Worm (Caenorhabditis elegans) whole organism, L4 larva: ENCODE measurements around the gene F20D12.7.
A peak's percentile ranks its signal among the peaks of the same experiment; 100 is the strongest.

Experiments used
- F26F4.8 ChIP-seq: fragments of 200-800 bp; sonication (Bioruptor generic); conservative IDR thresholded peaks from 2 replicates; pipeline ENCODE4 v1.3.6; 2022; ENCODE audit warnings: missing genetic modification characterization, missing compliant biosample characterization
- F49E8.2 ChIP-seq: sonication (generic microtip); optimal IDR thresholded peaks from 2 replicates; lab custom pipeline; 2016; ENCODE audit warnings: missing compliant biosample characterization, mild to moderate bottlenecking, missing genetic modification characterization, borderline replicate concordance
- T20F7.1 ChIP-seq: fragments of 200-800 bp; sonication (Bioruptor generic); optimal IDR thresholded peaks from 2 replicates; lab custom pipeline; 2018; ENCODE audit warnings: mild to moderate bottlenecking, missing genetic modification characterization, missing compliant biosample characterization
- Y48G9A.11 ChIP-seq: fragments of 200-800 bp; sonication (Bioruptor generic); IDR thresholded peaks from 2 replicates; pipeline ENCODE4 v1.3.6; 2022; ENCODE audit warnings: missing genetic modification reagents, missing genetic modification characterization, missing compliant biosample characterization
- Y75B8A.6 ChIP-seq: fragments of 200-800 bp; sonication (Bioruptor generic); IDR thresholded peaks from 2 replicates; pipeline ENCODE4 v1.3.6; 2022; ENCODE audit warnings: missing genetic modification reagents, missing genetic modification characterization, missing compliant biosample characterization
- aha-1 ChIP-seq: fragments of 150-350 bp; peaks from one replicate; lab custom pipeline; 2014; ENCODE audit warnings: missing biosample characterization, missing genetic modification characterization
- ceh-20 ChIP-seq: fragments of 200-800 bp; sonication (Bioruptor generic); IDR thresholded peaks from 2 replicates; pipeline ENCODE4 v1.3.6; 2022; ENCODE audit warnings: missing genetic modification reagents, missing genetic modification characterization, missing compliant biosample characterization
- daf-16 ChIP-seq, 3 experiments: sonication (generic microtip); optimal IDR thresholded peaks; 2 replicates each; lab custom pipeline; 2016 to 2017; ENCODE audit warnings: missing genetic modification characterization in 3 of 3, missing genetic modification reagents in 3 of 3, mild to moderate bottlenecking in 2 of 3, missing compliant biosample characterization in 2 of 3, missing biosample characterization in 1 of 3, moderate library complexity in 1 of 3
- daf-19 ChIP-seq: fragments of 200-800 bp; sonication (Bioruptor generic); conservative IDR thresholded peaks from 2 replicates; pipeline ENCODE4 v1.3.6; 2022; ENCODE audit warnings: missing genetic modification characterization, missing compliant biosample characterization
- daf-8 ChIP-seq: fragments of 200-800 bp; sonication (Bioruptor generic); IDR thresholded peaks from 2 replicates; pipeline ENCODE4 v1.3.6; 2022; ENCODE audit warnings: missing genetic modification characterization, missing compliant biosample characterization
- dmd-9 ChIP-seq: fragments of 200-800 bp; sonication (Bioruptor generic); IDR thresholded peaks from 2 replicates; pipeline ENCODE4 v1.3.6; 2022; ENCODE audit warnings: missing genetic modification reagents, missing genetic modification characterization, missing compliant biosample characterization
- dpl-1 ChIP-seq: fragments of 150-350 bp; optimal IDR thresholded peaks from 2 replicates; lab custom pipeline; 2014; ENCODE audit warnings: missing biosample characterization, missing genetic modification reagents, missing genetic modification characterization
- duxl-1 ChIP-seq: sonication (generic microtip); optimal IDR thresholded peaks from 2 replicates; lab custom pipeline; 2016; ENCODE audit warnings: mild to moderate bottlenecking, missing genetic modification characterization, moderate library complexity, missing compliant biosample characterization; ENCODE audit not compliant: poor library complexity
- dve-1 ChIP-seq: sonication (generic microtip); optimal IDR thresholded peaks from 2 replicates; lab custom pipeline; 2017; ENCODE audit warnings: antibody characterized with exemption, mild to moderate bottlenecking, missing genetic modification characterization, missing compliant biosample characterization; ENCODE audit not compliant: insufficient read depth
- hlh-11 ChIP-seq: fragments of 200-800 bp; sonication (Bioruptor generic); optimal IDR thresholded peaks from 2 replicates; lab custom pipeline; 2018; ENCODE audit warnings: mild to moderate bottlenecking, missing genetic modification characterization, missing compliant biosample characterization
- hlh-30 ChIP-seq: sonication (generic microtip); optimal IDR thresholded peaks from 2 replicates; lab custom pipeline; 2017; ENCODE audit warnings: antibody characterized with exemption, mild to moderate bottlenecking, missing genetic modification characterization, missing compliant biosample characterization; ENCODE audit not compliant: insufficient read depth
- hmg-1.1 ChIP-seq: fragments of 200-800 bp; sonication (Bioruptor generic); IDR thresholded peaks from 2 replicates; pipeline ENCODE4 v1.3.6; 2022; ENCODE audit warnings: missing genetic modification reagents, missing genetic modification characterization, missing compliant biosample characterization
- lim-7 ChIP-seq: fragments of 200-800 bp; sonication (Bioruptor generic); IDR thresholded peaks from 2 replicates; pipeline ENCODE4 v1.3.6; 2022; ENCODE audit warnings: missing genetic modification characterization, missing compliant biosample characterization
- lin-1 ChIP-seq: fragments of 200-800 bp; sonication (Bioruptor generic); IDR thresholded peaks from 2 replicates; pipeline ENCODE4 v1.3.6; 2022; ENCODE audit warnings: missing genetic modification reagents, missing genetic modification characterization, missing compliant biosample characterization
- lin-13 ChIP-seq: fragments of 150-350 bp; optimal IDR thresholded peaks from 2 replicates; lab custom pipeline; 2014; ENCODE audit warnings: missing biosample characterization, missing genetic modification reagents, missing genetic modification characterization
- lin-15B ChIP-seq: fragments of 150-350 bp; sonication (generic microtip); optimal IDR thresholded peaks from 3 replicates; lab custom pipeline; 2014; ENCODE audit warnings: missing biosample characterization, missing genetic modification characterization
- lin-29 ChIP-seq: fragments of 200-800 bp; sonication (Bioruptor generic); IDR thresholded peaks from 2 replicates; pipeline ENCODE4 v1.3.6; 2022; ENCODE audit warnings: missing genetic modification reagents, missing genetic modification characterization, missing compliant biosample characterization
- lin-38 ChIP-seq: fragments of 200-800 bp; sonication (Bioruptor generic); IDR thresholded peaks from 2 replicates; pipeline ENCODE4 v1.3.6; 2022; ENCODE audit warnings: missing genetic modification reagents, missing genetic modification characterization, missing compliant biosample characterization
- lir-3 ChIP-seq: sonication (generic microtip); optimal IDR thresholded peaks from 2 replicates; lab custom pipeline; 2016; ENCODE audit warnings: mild to moderate bottlenecking, missing genetic modification characterization, missing compliant biosample characterization
- lsy-2 ChIP-seq, 2 experiments: fragments of 150-350 bp in 1 of 2; sonication (generic microtip) in 1 of 2; optimal IDR thresholded peaks; 2 replicates each; lab custom pipeline; 2014 to 2017; ENCODE audit warnings: missing biosample characterization in 2 of 2, missing genetic modification characterization in 2 of 2
- madf-5 ChIP-seq, 2 experiments: fragments of 200-800 bp; sonication (Bioruptor generic); IDR thresholded peaks; 2 replicates each; pipeline ENCODE4 v1.3.6; 2022; ENCODE audit warnings: missing compliant biosample characterization in 2 of 2, missing genetic modification characterization in 2 of 2
- mdl-1 ChIP-seq, 2 experiments: fragments of 150-350 bp in 1 of 2; sonication (generic microtip) in 1 of 2; optimal IDR thresholded peaks; 2 replicates each; lab custom pipeline; 2014 to 2017; ENCODE audit warnings: missing biosample characterization in 2 of 2, missing genetic modification characterization in 2 of 2
- mep-1 ChIP-seq: fragments of 150-350 bp; sonication (generic microtip); optimal IDR thresholded peaks from 3 replicates; lab custom pipeline; 2014; ENCODE audit warnings: missing biosample characterization, missing genetic modification characterization
- mes-2 ChIP-seq: sonication (generic microtip); optimal IDR thresholded peaks from 2 replicates; lab custom pipeline; 2016; ENCODE audit warnings: missing genotype, mild to moderate bottlenecking, missing genetic modification characterization, missing compliant biosample characterization; ENCODE audit not compliant: poor library complexity, severe bottlenecking
- mxl-2 ChIP-seq: fragments of 200-800 bp; sonication (Bioruptor generic); conservative IDR thresholded peaks from 2 replicates; pipeline ENCODE4 v1.3.6; 2022; ENCODE audit warnings: missing genetic modification reagents, missing genetic modification characterization, missing compliant biosample characterization
- nhr-102 ChIP-seq: sonication (generic microtip); optimal IDR thresholded peaks from 2 replicates; lab custom pipeline; 2016; ENCODE audit warnings: mild to moderate bottlenecking, missing genetic modification characterization, moderate library complexity, missing compliant biosample characterization
- nhr-111 ChIP-seq: fragments of 200-800 bp; sonication (Bioruptor generic); optimal IDR thresholded peaks from 2 replicates; lab custom pipeline; 2018; ENCODE audit warnings: mild to moderate bottlenecking, missing genetic modification characterization, missing compliant biosample characterization
- nhr-28 ChIP-seq: fragments of 150-350 bp; optimal IDR thresholded peaks from 2 replicates; lab custom pipeline; 2014; ENCODE audit warnings: missing biosample characterization, missing genetic modification characterization
- nhr-42 ChIP-seq: fragments of 200-800 bp; sonication (Bioruptor generic); IDR thresholded peaks from 2 replicates; pipeline ENCODE4 v1.3.6; 2022; ENCODE audit warnings: missing genetic modification characterization, missing compliant biosample characterization
- nhr-77 ChIP-seq: fragments of 150-350 bp; optimal IDR thresholded peaks from 2 replicates; lab custom pipeline; 2014; ENCODE audit warnings: missing biosample characterization, missing genetic modification characterization
- rbr-2 ChIP-seq: sonication (generic microtip); optimal IDR thresholded peaks from 2 replicates; lab custom pipeline; 2016; ENCODE audit warnings: missing genotype, missing genetic modification characterization, missing compliant biosample characterization
- set-16 ChIP-seq: fragments of 200-800 bp; sonication (Bioruptor generic); IDR thresholded peaks from 2 replicates; pipeline ENCODE4 v1.3.6; 2022; ENCODE audit warnings: missing genetic modification reagents, missing genetic modification characterization, missing compliant biosample characterization
- skn-1 ChIP-seq: fragments of 150-350 bp; optimal IDR thresholded peaks from 2 replicates; lab custom pipeline; 2014; ENCODE audit warnings: missing biosample characterization, missing genetic modification characterization
- spr-3 ChIP-seq: fragments of 200-800 bp; sonication (Bioruptor generic); optimal IDR thresholded peaks from 2 replicates; lab custom pipeline; 2018; ENCODE audit warnings: mild to moderate bottlenecking, missing genetic modification characterization, missing compliant biosample characterization
- tra-1 ChIP-seq: fragments of 200-800 bp; sonication (Bioruptor generic); IDR thresholded peaks from 2 replicates; pipeline ENCODE4 v1.3.6; 2022; ENCODE audit warnings: missing genetic modification reagents, missing genetic modification characterization, missing compliant biosample characterization
- unc-130 ChIP-seq: sonication (generic microtip); optimal IDR thresholded peaks from 2 replicates; lab custom pipeline; 2016; ENCODE audit warnings: missing genetic modification reagents, missing genetic modification characterization, missing compliant biosample characterization
- unc-39 ChIP-seq: sonication (generic microtip); optimal IDR thresholded peaks from 2 replicates; lab custom pipeline; 2017; ENCODE audit warnings: missing biosample characterization, missing genetic modification characterization
- unc-62 ChIP-seq, 3 experiments: fragments of 150-350 bp in 1 of 3; sonication (generic microtip); optimal IDR thresholded peaks in 2 of 3; peaks in 1 of 3; 1 replicate in 1 of 3; 2 replicates in 2 of 3; lab custom pipeline; 2014 to 2017; ENCODE audit warnings: missing biosample characterization in 3 of 3, missing genetic modification characterization in 3 of 3, missing genetic modification reagents in 3 of 3, missing genotype in 1 of 3
- vab-7 ChIP-seq: fragments of 200-800 bp; sonication (Bioruptor generic); IDR thresholded peaks from 2 replicates; pipeline ENCODE4 v1.3.6; 2022; ENCODE audit warnings: missing genetic modification reagents, missing genetic modification characterization, missing compliant biosample characterization
- zag-1 ChIP-seq: fragments of 150-350 bp; optimal IDR thresholded peaks from 2 replicates; lab custom pipeline; 2014; ENCODE audit warnings: missing biosample characterization, missing genetic modification characterization
- zfp-2 ChIP-seq: sonication (generic microtip); optimal IDR thresholded peaks from 2 replicates; lab custom pipeline; 2016; ENCODE audit warnings: mild to moderate bottlenecking, missing genetic modification characterization, missing compliant biosample characterization
- ztf-7 ChIP-seq: fragments of 150-350 bp; optimal IDR thresholded peaks from 2 replicates; lab custom pipeline; 2014; ENCODE audit warnings: missing biosample characterization, missing genetic modification characterization

Gene F20D12.7

DNA sequence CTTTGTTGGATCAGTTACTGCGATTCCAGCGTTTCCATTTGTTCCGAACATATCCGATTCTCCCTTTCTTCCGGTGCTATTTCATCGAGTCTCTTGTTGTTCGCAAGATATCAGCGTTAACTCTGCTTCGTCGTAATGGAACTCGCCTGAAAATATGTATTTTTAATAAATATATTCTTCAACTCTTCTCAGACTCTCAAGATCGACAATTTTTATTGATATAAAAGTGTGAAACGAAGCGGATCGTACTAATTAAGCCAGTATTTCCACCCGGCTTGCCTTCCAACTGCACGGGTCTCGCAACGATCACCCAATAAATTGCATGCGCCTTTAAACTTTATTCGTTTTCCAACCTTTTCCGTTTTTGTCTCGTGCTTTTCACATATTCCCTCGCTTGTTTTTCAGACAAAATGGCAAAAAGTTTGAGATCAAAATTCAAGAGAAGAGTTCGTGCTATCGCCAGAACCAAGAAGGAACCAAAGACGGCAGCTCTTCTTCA lies 14.7 kb downstream of the F20D12.7 start, which contains the start of the genes xpo-3 and C49H3.3:
Gene xpo-3, minus strand, starts transcription at position 51 of the 499 bp plus-strand sequence.
Gene C49H3.3, plus strand, starts transcription at position 369 of the 499 bp plus-strand sequence.
- TF ChIP-seq dmd-9 (GFP tag; lab: Robert Waterston, UW) (no peak), unc-39 (tag; lab: Kevin White, UChicago) (no peak), F49E8.2 (tag; lab: Kevin White, UChicago) (no peak), Y48G9A.11 (GFP tag; lab: Robert Waterston, UW) (no peak), lin-38 (GFP tag; lab: Robert Waterston, UW) (0 out of 2 replicates have a peak, but pooled peaks have one; percentile 22), aha-1 (tag; lab: Kevin White, UChicago) (peak; percentile 51), nhr-111 (GFP tag; lab: Kevin White, UChicago) (no peak), lir-3 (no peak), ztf-7 (tag; lab: Kevin White, UChicago) (no peak), nhr-102 (tag; lab: Kevin White, UChicago) (no peak), skn-1 (tag; lab: Kevin White, UChicago) (no peak), tra-1 (GFP tag; lab: Robert Waterston, UW) (no peak), Y75B8A.6 (GFP tag; lab: Robert Waterston, UW) (no peak), daf-19 (GFP tag; lab: Robert Waterston, UW) (no peak), lin-29 (GFP tag; lab: Robert Waterston, UW) (no peak), mxl-2 (GFP tag; lab: Robert Waterston, UW) (no peak), rbr-2 (tag; lab: Kevin White, UChicago) (peak; percentile 15), unc-130 (GFP tag; lab: Kevin White, UChicago) (no peak), hmg-1.1 (GFP tag; lab: Robert Waterston, UW) (no peak), zag-1 (no peak), unc-62 (GFP tag; optimal IDR thresholded peaks at IDR 0.05 in 1 of 2; lab: Kevin White, UChicago) (no peak), unc-62 (tag; optimal IDR thresholded peaks at IDR 0.05; lab: Kevin White, UChicago) (no peak), mes-2 (tag; lab: Kevin White, UChicago) (peak; percentile 65), F26F4.8 (no peak), madf-5 (GFP tag; IDR thresholded peaks at IDR 0.05; lab: Robert Waterston, UW) (no peak), hlh-11 (tag; lab: Kevin White, UChicago) (peak; percentile 27), lin-15B (tag; lab: Kevin White, UChicago) (no peak), daf-8 (GFP tag; lab: Robert Waterston, UW) (no peak), nhr-42 (GFP tag; lab: Robert Waterston, UW) (no peak), daf-16 (GFP tag; optimal IDR thresholded peaks at IDR 0.05; lab: Kevin White, UChicago) (no peak), daf-16 (tag; optimal IDR thresholded peaks at IDR 0.05; lab: Kevin White, UChicago) (peak; percentile 42), lsy-2 (tag; optimal IDR thresholded peaks at IDR 0.05; lab: Kevin White, UChicago) (peak in 1 of 2 experiments; percentile 82), ceh-20 (no peak), hlh-30 (tag; lab: Kevin White, UChicago) (peak; percentile 80), nhr-77 (tag; lab: Kevin White, UChicago) (peak; percentile 24), duxl-1 (tag; lab: Kevin White, UChicago) (no peak), mep-1 (peak; percentile 52), lim-7 (GFP tag; lab: Robert Waterston, UW) (no peak), mdl-1 (tag; optimal IDR thresholded peaks at IDR 0.05; lab: Kevin White, UChicago) (peak in 1 of 2 experiments; percentile 54), lin-1 (GFP tag; lab: Robert Waterston, UW) (no peak), zfp-2 (tag; lab: Kevin White, UChicago) (no peak), T20F7.1 (GFP tag; lab: Kevin White, UChicago) (no peak), dpl-1 (GFP tag; lab: Kevin White, UChicago) (peak; percentile 51), vab-7 (GFP tag; lab: Robert Waterston, UW) (no peak), spr-3 (GFP tag; lab: Kevin White, UChicago) (no peak), lin-13 (GFP tag; lab: Kevin White, UChicago) (no peak), nhr-28 (tag; lab: Kevin White, UChicago) (peak; percentile 10), dve-1 (peak; percentile 38), set-16 (GFP tag; lab: Robert Waterston, UW) (no peak)
